Worm (Caenorhabditis elegans) whole organism, L4 larva: ENCODE results near the gene cyp-35B3.

Experiments
- F10B5.3 ChIP-seq: sonication (generic microtip); optimal IDR thresholded peaks from 2 replicates; lab custom pipeline; 2016; ENCODE audit warnings: mild to moderate bottlenecking, missing genetic modification characterization, missing compliant biosample characterization
- F26F4.8 ChIP-seq: fragments of 200-800 bp; sonication (Bioruptor generic); conservative IDR thresholded peaks from 2 replicates; pipeline ENCODE4 v1.3.6; 2022; ENCODE audit warnings: missing genetic modification characterization, missing compliant biosample characterization
- ZK546.5 ChIP-seq, 2 experiments: sonication (generic microtip); optimal IDR thresholded peaks; 2 replicates each; lab custom pipeline; 2017; ENCODE audit warnings: missing biosample characterization in 2 of 2, missing genetic modification characterization in 2 of 2
- aha-1 ChIP-seq: fragments of 150-350 bp; peaks from one replicate; lab custom pipeline; 2014; ENCODE audit warnings: missing biosample characterization, missing genetic modification characterization
- ama-1 ChIP-seq: fragments of 150-350 bp; optimal IDR thresholded peaks from 2 replicates; lab custom pipeline; 2014; ENCODE audit warnings: inconsistent platforms, mixed read lengths
- cey-2 ChIP-seq: sonication (generic microtip); optimal IDR thresholded peaks from 3 replicates; lab custom pipeline; 2017; ENCODE audit warnings: missing genetic modification characterization, mild to moderate bottlenecking, missing compliant biosample characterization, antibody characterized with exemption, borderline replicate concordance; ENCODE audit not compliant: insufficient read depth
- ctbp-1 ChIP-seq: fragments of 200-800 bp; sonication (Bioruptor generic); IDR thresholded peaks from 2 replicates; pipeline ENCODE4 v1.3.6; 2022; ENCODE audit warnings: missing genetic modification reagents, missing genetic modification characterization, missing compliant biosample characterization
- dmd-6 ChIP-seq: fragments of 200-800 bp; sonication (Bioruptor generic); IDR thresholded peaks from 2 replicates; pipeline ENCODE4 v1.3.6; 2022; ENCODE audit warnings: missing genetic modification reagents, missing genetic modification characterization, missing compliant biosample characterization
- dmd-8 ChIP-seq: fragments of 200-800 bp; sonication (Bioruptor generic); IDR thresholded peaks from 2 replicates; pipeline ENCODE4 v1.3.6; 2022; ENCODE audit warnings: missing genetic modification characterization, missing compliant biosample characterization
- dpl-1 ChIP-seq: fragments of 150-350 bp; optimal IDR thresholded peaks from 2 replicates; lab custom pipeline; 2014; ENCODE audit warnings: missing biosample characterization, missing genetic modification reagents, missing genetic modification characterization
- duxl-1 ChIP-seq: sonication (generic microtip); optimal IDR thresholded peaks from 2 replicates; lab custom pipeline; 2016; ENCODE audit warnings: mild to moderate bottlenecking, missing genetic modification characterization, moderate library complexity, missing compliant biosample characterization; ENCODE audit not compliant: poor library complexity
- egl-43 ChIP-seq: fragments of 200-800 bp; sonication (Bioruptor generic); IDR thresholded peaks from 2 replicates; pipeline ENCODE4 v1.3.6; 2022; ENCODE audit warnings: missing genetic modification reagents, missing genetic modification characterization, missing compliant biosample characterization
- fkh-10 ChIP-seq: fragments of 150-350 bp; optimal IDR thresholded peaks from 2 replicates; lab custom pipeline; 2014; ENCODE audit warnings: missing biosample characterization, missing genetic modification reagents, missing genetic modification characterization
- hlh-11 ChIP-seq: fragments of 200-800 bp; sonication (Bioruptor generic); optimal IDR thresholded peaks from 2 replicates; lab custom pipeline; 2018; ENCODE audit warnings: mild to moderate bottlenecking, missing genetic modification characterization, missing compliant biosample characterization
- hlh-30 ChIP-seq: sonication (generic microtip); optimal IDR thresholded peaks from 2 replicates; lab custom pipeline; 2017; ENCODE audit warnings: antibody characterized with exemption, mild to moderate bottlenecking, missing genetic modification characterization, missing compliant biosample characterization; ENCODE audit not compliant: insufficient read depth
- lin-15B ChIP-seq: fragments of 150-350 bp; sonication (generic microtip); optimal IDR thresholded peaks from 3 replicates; lab custom pipeline; 2014; ENCODE audit warnings: missing biosample characterization, missing genetic modification characterization
- lir-3 ChIP-seq: sonication (generic microtip); optimal IDR thresholded peaks from 2 replicates; lab custom pipeline; 2016; ENCODE audit warnings: mild to moderate bottlenecking, missing genetic modification characterization, missing compliant biosample characterization
- madf-9 ChIP-seq: fragments of 200-800 bp; sonication (Bioruptor generic); conservative IDR thresholded peaks from 2 replicates; pipeline ENCODE4 v1.3.6; 2022; ENCODE audit warnings: missing genetic modification reagents, missing genetic modification characterization, missing compliant biosample characterization
- mdl-1 ChIP-seq, 2 experiments: fragments of 150-350 bp in 1 of 2; sonication (generic microtip) in 1 of 2; optimal IDR thresholded peaks; 2 replicates each; lab custom pipeline; 2014 to 2017; ENCODE audit warnings: missing biosample characterization in 2 of 2, missing genetic modification characterization in 2 of 2
- mdt-29 ChIP-seq: fragments of 200-800 bp; sonication (Bioruptor generic); IDR thresholded peaks from 2 replicates; pipeline ENCODE4 v1.3.6; 2022; ENCODE audit warnings: missing genetic modification reagents, missing genetic modification characterization, missing compliant biosample characterization
- nhr-102 ChIP-seq: sonication (generic microtip); optimal IDR thresholded peaks from 2 replicates; lab custom pipeline; 2016; ENCODE audit warnings: mild to moderate bottlenecking, missing genetic modification characterization, moderate library complexity, missing compliant biosample characterization
- nhr-11 ChIP-seq: fragments of 150-350 bp; optimal IDR thresholded peaks from 2 replicates; lab custom pipeline; 2014; ENCODE audit warnings: missing biosample characterization, missing genetic modification characterization
- nhr-237 ChIP-seq: sonication (generic microtip); optimal IDR thresholded peaks from 2 replicates; lab custom pipeline; 2017; ENCODE audit warnings: missing biosample characterization, missing genetic modification characterization
- nhr-28 ChIP-seq: fragments of 150-350 bp; optimal IDR thresholded peaks from 2 replicates; lab custom pipeline; 2014; ENCODE audit warnings: missing biosample characterization, missing genetic modification characterization
- pqm-1 ChIP-seq: sonication (generic microtip); optimal IDR thresholded peaks from 2 replicates; lab custom pipeline; 2017; ENCODE audit warnings: missing biosample characterization, missing genetic modification characterization
- set-16 ChIP-seq: fragments of 200-800 bp; sonication (Bioruptor generic); IDR thresholded peaks from 2 replicates; pipeline ENCODE4 v1.3.6; 2022; ENCODE audit warnings: missing genetic modification reagents, missing genetic modification characterization, missing compliant biosample characterization
- snpc-4 ChIP-seq: fragments of 150-350 bp; optimal IDR thresholded peaks from 2 replicates; lab custom pipeline; 2014; ENCODE audit warnings: missing biosample characterization, missing genetic modification characterization
- spr-1 ChIP-seq: sonication (generic microtip); optimal IDR thresholded peaks from 2 replicates; lab custom pipeline; 2016; ENCODE audit warnings: mild to moderate bottlenecking, missing genetic modification characterization, missing compliant biosample characterization
- spr-3 ChIP-seq: fragments of 200-800 bp; sonication (Bioruptor generic); optimal IDR thresholded peaks from 2 replicates; lab custom pipeline; 2018; ENCODE audit warnings: mild to moderate bottlenecking, missing genetic modification characterization, missing compliant biosample characterization
- unc-39 ChIP-seq: sonication (generic microtip); optimal IDR thresholded peaks from 2 replicates; lab custom pipeline; 2017; ENCODE audit warnings: missing biosample characterization, missing genetic modification characterization
- unc-62 ChIP-seq, 3 experiments: fragments of 150-350 bp in 1 of 3; sonication (generic microtip); optimal IDR thresholded peaks in 2 of 3; peaks in 1 of 3; 1 replicate in 1 of 3; 2 replicates in 2 of 3; lab custom pipeline; 2014 to 2017; ENCODE audit warnings: missing biosample characterization in 3 of 3, missing genetic modification characterization in 3 of 3, missing genetic modification reagents in 3 of 3, missing genotype in 1 of 3
- zip-2 ChIP-seq: fragments of 150-350 bp; optimal IDR thresholded peaks from 2 replicates; lab custom pipeline; 2014; ENCODE audit warnings: missing biosample characterization, missing genetic modification characterization

Gene cyp-35B3

ce11 chrV:3903424-3903823 is 41.7 kb upstream of the cyp-35B3 start:
- TF ChIP-seq mdt-29 (no peak), unc-62 (GFP tag; optimal IDR thresholded peaks at IDR 0.05 in 1 of 2; lab: Kevin White, UChicago) (peak in 1 of 2 experiments; percentile 93), unc-62 (tag; optimal IDR thresholded peaks at IDR 0.05; lab: Kevin White, UChicago) (no peak), spr-1 (no peak), ama-1 (lab: Kevin White, UChicago) (no peak)

ce11 chrV:3905841-3906240 is 39.3 kb upstream of the cyp-35B3 start, which contains the start of gene nhr-156:
Gene nhr-156 (plus strand): TSS chrV:3906106.
- TF ChIP-seq lin-15B (tag; lab: Kevin White, UChicago) (no peak), duxl-1 (tag; lab: Kevin White, UChicago) (peak; percentile 81), pqm-1 (tag; lab: Kevin White, UChicago) (peak; percentile 3), ctbp-1 (GFP tag; lab: Robert Waterston, UW) (no peak), nhr-28 (tag; lab: Kevin White, UChicago) (peak; percentile 0), snpc-4 (tag; lab: Kevin White, UChicago) (no peak)

- TF ChIP-seq cey-2 (tag; lab: Kevin White, UChicago) (no peak), nhr-102 (tag; lab: Kevin White, UChicago) (no peak), dpl-1 (GFP tag; lab: Kevin White, UChicago) (no peak), aha-1 (tag; lab: Kevin White, UChicago) (no peak), unc-39 (tag; lab: Kevin White, UChicago) (no peak), ZK546.5 (tag; optimal IDR thresholded peaks at IDR 0.05; lab: Kevin White, UChicago) (no peak), nhr-28 (tag; lab: Kevin White, UChicago) (no peak), fkh-10 (GFP tag; lab: Kevin White, UChicago) (no peak), lir-3 (tag; lab: Kevin White, UChicago) (no peak), ctbp-1 (GFP tag; lab: Robert Waterston, UW) (no peak), mdl-1 (tag; optimal IDR thresholded peaks at IDR 0.05; lab: Kevin White, UChicago) (no peak), madf-9 (GFP tag; lab: Robert Waterston, UW) (no peak), hlh-30 (tag; lab: Kevin White, UChicago) (no peak), hlh-11 (tag; lab: Kevin White, UChicago) (no peak), zip-2 (tag; lab: Kevin White, UChicago) (no peak), nhr-11 (no peak), egl-43 (GFP tag; lab: Robert Waterston, UW) (no peak), dmd-8 (GFP tag; lab: Robert Waterston, UW) (no peak)
Measured at ce11 chrV:3912472-3912871, 32.7 kb upstream of the cyp-35B3 start, which contains the start of gene srx-68. Gene srx-68 (plus strand): TSS chrV:3912772.

ce11 chrV:3913131-3913530 is 32.0 kb upstream of the cyp-35B3 start:
- TF ChIP-seq unc-62 (GFP tag; optimal IDR thresholded peaks at IDR 0.05 in 1 of 2; lab: Kevin White, UChicago) (peak in 1 of 2 experiments; percentile 29), unc-62 (tag; optimal IDR thresholded peaks at IDR 0.05; lab: Kevin White, UChicago) (no peak), F26F4.8 (GFP tag; lab: Robert Waterston, UW) (no peak), aha-1 (tag; lab: Kevin White, UChicago) (peak; percentile 76), nhr-237 (tag; lab: Kevin White, UChicago) (no peak), set-16 (GFP tag; lab: Robert Waterston, UW) (peak; percentile 67), egl-43 (GFP tag; lab: Robert Waterston, UW) (0 out of 2 replicates have a peak, but pooled peaks have one; percentile 9)

- no peak for TF ChIP-seq F10B5.3
- no peak for TF ChIP-seq spr-3 (GFP tag; lab: Kevin White, UChicago)
- peak; percentile 74 for TF ChIP-seq aha-1 (tag; lab: Kevin White, UChicago)
- no peak for TF ChIP-seq dmd-6 (GFP tag; lab: Robert Waterston, UW)
Measured at ce11 chrV:3916480-3916879, 28.7 kb upstream of the cyp-35B3 start, which contains the start of gene srx-67. Gene srx-67 (plus strand): TSS chrV:3916780.
